Worm (Caenorhabditis elegans) whole organism, L1 larva: ENCODE measurements around the gene jmjd-1.2.

Source experiments
- C04F5.9 ChIP-seq: sonication (generic microtip); optimal IDR thresholded peaks from 2 replicates; lab custom pipeline; 2016; ENCODE audit warnings: missing genetic modification characterization, missing compliant biosample characterization
- C34B4.2 ChIP-seq: sonication (generic microtip); optimal IDR thresholded peaks from 2 replicates; lab custom pipeline; 2017; ENCODE audit warnings: mild to moderate bottlenecking, missing genetic modification characterization, missing compliant biosample characterization
- aha-1 ChIP-seq: fragments of 150-350 bp; optimal IDR thresholded peaks from 2 replicates; lab custom pipeline; 2014; ENCODE audit warnings: missing biosample characterization, missing genetic modification characterization
- aly-2 ChIP-seq: fragments of 150-350 bp; optimal IDR thresholded peaks from 2 replicates; lab custom pipeline; 2014; ENCODE audit warnings: missing biosample characterization, missing genetic modification characterization
- ceh-63 ChIP-seq: fragments of 200-800 bp; sonication (Bioruptor generic); optimal IDR thresholded peaks from 2 replicates; lab custom pipeline; 2018; ENCODE audit warnings: mild to moderate bottlenecking, missing genetic modification characterization, missing compliant biosample characterization
- ceh-8 ChIP-seq: fragments of 200-800 bp; sonication (Bioruptor generic); optimal IDR thresholded peaks from 2 replicates; lab custom pipeline; 2018; ENCODE audit warnings: mild to moderate bottlenecking, missing genetic modification characterization, moderate library complexity, missing compliant biosample characterization
- ceh-90 ChIP-seq: sonication (generic microtip); optimal IDR thresholded peaks from 2 replicates; lab custom pipeline; 2016; ENCODE audit warnings: missing genetic modification characterization, missing compliant biosample characterization
- ces-1 ChIP-seq: fragments of 150-350 bp; optimal IDR thresholded peaks from 2 replicates; lab custom pipeline; 2014; ENCODE audit warnings: missing biosample characterization, missing genetic modification reagents, missing genetic modification characterization
- dsc-1 ChIP-seq: sonication (generic microtip); optimal IDR thresholded peaks from 2 replicates; lab custom pipeline; 2016; ENCODE audit warnings: mild to moderate bottlenecking, missing genetic modification characterization, missing compliant biosample characterization
- efl-1 ChIP-seq, 4 experiments: fragments of 150-350 bp; optimal IDR thresholded peaks in 3 of 4; peaks in 1 of 4; 1 replicate in 1 of 4; 2 replicates in 3 of 4; lab custom pipeline; 2014; ENCODE audit warnings: missing biosample characterization in 2 of 4, missing genetic modification characterization in 2 of 4, missing genetic modification reagents in 2 of 4
- efl-3 ChIP-seq: fragments of 200-800 bp; sonication (Bioruptor generic); optimal IDR thresholded peaks from 2 replicates; lab custom pipeline; 2018; ENCODE audit warnings: mild to moderate bottlenecking, missing genetic modification characterization, missing compliant biosample characterization
- egl-13 ChIP-seq: sonication (generic microtip); optimal IDR thresholded peaks from 2 replicates; lab custom pipeline; 2016; ENCODE audit warnings: missing genotype, missing genetic modification reagents, missing genetic modification characterization, missing compliant biosample characterization
- egl-27 ChIP-seq, 2 experiments: fragments of 150-350 bp in 1 of 2; sonication (generic microtip); optimal IDR thresholded peaks; 3 replicates each; lab custom pipeline; 2017 to 2018; ENCODE audit warnings: missing biosample characterization in 2 of 2, missing genetic modification characterization in 2 of 2, missing genetic modification reagents in 2 of 2
- elt-2 ChIP-seq: sonication (generic microtip); optimal IDR thresholded peaks from 2 replicates; lab custom pipeline; 2016; ENCODE audit warnings: missing genetic modification characterization, mild to moderate bottlenecking, inconsistent platforms, missing compliant biosample characterization, missing genetic modification reagents
- ets-5 ChIP-seq: fragments of 200-800 bp; sonication (Bioruptor generic); IDR thresholded peaks from 2 replicates; pipeline ENCODE4 v1.3.6; 2022; ENCODE audit warnings: missing genetic modification characterization, missing compliant biosample characterization
- fkh-10 ChIP-seq: sonication (generic microtip); optimal IDR thresholded peaks from 2 replicates; lab custom pipeline; 2017; ENCODE audit warnings: missing biosample characterization, missing genetic modification reagents, missing genetic modification characterization
- fkh-8 ChIP-seq: sonication (generic microtip); optimal IDR thresholded peaks from 2 replicates; lab custom pipeline; 2016; ENCODE audit warnings: mild to moderate bottlenecking, missing genetic modification characterization, missing compliant biosample characterization
- irx-1 ChIP-seq: sonication (generic microtip); optimal IDR thresholded peaks from 2 replicates; lab custom pipeline; 2016; ENCODE audit warnings: missing genetic modification characterization, missing compliant biosample characterization
- jun-1 ChIP-seq: fragments of 150-350 bp; optimal IDR thresholded peaks from 2 replicates; lab custom pipeline; 2014; ENCODE audit warnings: missing biosample characterization, missing genetic modification reagents, missing genetic modification characterization
- mep-1 ChIP-seq: fragments of 150-350 bp; optimal IDR thresholded peaks from 2 replicates; lab custom pipeline; 2014; ENCODE audit warnings: missing biosample characterization, missing genetic modification characterization
- nhr-237 ChIP-seq: fragments of 150-350 bp; optimal IDR thresholded peaks from 2 replicates; lab custom pipeline; 2014; ENCODE audit warnings: missing biosample characterization, missing genetic modification characterization
- nhr-47 ChIP-seq: sonication (generic microtip); optimal IDR thresholded peaks from 2 replicates; lab custom pipeline; 2016; ENCODE audit warnings: mild to moderate bottlenecking, missing genetic modification characterization, moderate library complexity, missing compliant biosample characterization
- nhr-71 ChIP-seq: sonication (generic microtip); optimal IDR thresholded peaks from 2 replicates; lab custom pipeline; 2016; ENCODE audit warnings: mild to moderate bottlenecking, missing genetic modification characterization, moderate library complexity, missing compliant biosample characterization
- nhr-76 ChIP-seq: sonication (generic microtip); optimal IDR thresholded peaks from 2 replicates; lab custom pipeline; 2017; ENCODE audit warnings: missing biosample characterization, missing genetic modification characterization
- pag-3 ChIP-seq: sonication (generic microtip); optimal IDR thresholded peaks from 2 replicates; lab custom pipeline; 2017; ENCODE audit warnings: missing genetic modification characterization, mild to moderate bottlenecking, missing compliant biosample characterization, antibody characterized with exemption, borderline replicate concordance; ENCODE audit not compliant: insufficient read depth
- pax-3 ChIP-seq: fragments of 200-800 bp; sonication (Bioruptor generic); optimal IDR thresholded peaks from 2 replicates; lab custom pipeline; 2018; ENCODE audit warnings: mild to moderate bottlenecking, missing genetic modification characterization, moderate library complexity, missing compliant biosample characterization
- skn-1 ChIP-seq: fragments of 150-350 bp; optimal IDR thresholded peaks from 2 replicates; lab custom pipeline; 2014; ENCODE audit warnings: missing biosample characterization, missing genetic modification characterization
- snu-23 ChIP-seq: sonication (generic microtip); optimal IDR thresholded peaks from 2 replicates; lab custom pipeline; 2016; ENCODE audit warnings: missing genetic modification characterization, missing compliant biosample characterization
- sox-4 ChIP-seq: sonication (generic microtip); optimal IDR thresholded peaks from 2 replicates; lab custom pipeline; 2016; ENCODE audit warnings: missing genetic modification characterization, missing compliant biosample characterization
- unc-130 ChIP-seq: fragments of 150-350 bp; optimal IDR thresholded peaks from 2 replicates; lab custom pipeline; 2017; ENCODE audit warnings: missing biosample characterization, missing genetic modification characterization, inconsistent platforms
- unc-86 ChIP-seq: sonication (generic microtip); optimal IDR thresholded peaks from 2 replicates; lab custom pipeline; 2016; ENCODE audit warnings: missing genetic modification characterization, missing compliant biosample characterization
- vab-15 ChIP-seq: sonication (generic microtip); optimal IDR thresholded peaks from 2 replicates; lab custom pipeline; 2017; ENCODE audit warnings: missing genotype, mild to moderate bottlenecking, missing genetic modification characterization, missing compliant biosample characterization
- ztf-4 ChIP-seq: fragments of 150-350 bp; optimal IDR thresholded peaks from 2 replicates; lab custom pipeline; 2014; ENCODE audit warnings: missing biosample characterization, missing genetic modification characterization

jmjd-1.2 gene

ce11 chrIV:4611740-4612139 is 49.1 kb upstream of the jmjd-1.2 start (continued):
- no peak for TF ChIP-seq aha-1 (tag; lab: Kevin White, UChicago)
- no peak for TF ChIP-seq nhr-237
- TF ChIP-seq ztf-4: no peak
- no peak for TF ChIP-seq fkh-10 (GFP tag; lab: Kevin White, UChicago)
- no peak for TF ChIP-seq snu-23
- TF ChIP-seq pax-3: peak; percentile 61
- no peak for TF ChIP-seq C04F5.9 (tag; lab: Kevin White, UChicago)
- no peak for TF ChIP-seq ces-1
- no peak for TF ChIP-seq ceh-8 (GFP tag; lab: Kevin White, UChicago)
- no peak for TF ChIP-seq sox-4 (tag; lab: Kevin White, UChicago)

ce11 chrIV:4612597-4612996 is 48.2 kb upstream of the jmjd-1.2 start:
- TF ChIP-seq ceh-90 (tag; lab: Kevin White, UChicago) (no peak), ceh-63 (GFP tag; lab: Kevin White, UChicago) (no peak), jun-1 (tag; lab: Kevin White, UChicago) (no peak), pag-3 (no peak), vab-15 (tag; lab: Kevin White, UChicago) (no peak)
- TF ChIP-seq, all 84 proteins: peak for 0

DNA sequence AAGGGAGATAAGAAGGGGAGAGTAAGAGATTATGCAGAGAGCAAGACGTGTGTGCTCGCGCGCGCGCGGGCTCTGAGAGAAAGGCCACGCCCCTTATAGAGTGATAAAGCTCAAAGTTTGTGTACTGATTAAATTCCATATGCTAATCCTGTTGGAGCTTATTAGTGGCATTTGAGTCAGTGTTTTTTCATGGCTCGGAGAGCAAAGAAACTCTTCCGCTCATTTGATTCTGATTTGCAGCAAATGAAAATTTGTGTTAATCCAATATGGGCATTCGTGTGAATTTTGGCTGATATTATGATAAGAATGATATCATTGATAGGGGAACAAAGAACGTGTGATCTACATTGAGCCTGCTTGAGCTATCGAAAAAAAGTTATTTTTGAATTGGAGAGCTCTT is 47.3 kb upstream of the jmjd-1.2 start:
- no peak for TF ChIP-seq mep-1
- TF ChIP-seq sox-4 (tag; lab: Kevin White, UChicago): peak; percentile 32
- peak; percentile 96 for TF ChIP-seq dsc-1 (tag; lab: Kevin White, UChicago)
- TF ChIP-seq pax-3: peak; percentile 64
- TF ChIP-seq nhr-47 (tag; lab: Kevin White, UChicago): peak; percentile 72
- peak; percentile 11 for TF ChIP-seq fkh-10 (GFP tag; lab: Kevin White, UChicago)
- no peak for TF ChIP-seq aly-2 (tag; lab: Kevin White, UChicago)
- peak; percentile 17 for TF ChIP-seq jun-1 (tag; lab: Kevin White, UChicago)
- peak; percentile 66 for TF ChIP-seq egl-13 (tag; lab: Kevin White, UChicago)
- TF ChIP-seq fkh-8: peak; percentile 86
- peak; percentile 59 for TF ChIP-seq nhr-71
- TF ChIP-seq nhr-76: no peak
- TF ChIP-seq snu-23: no peak

DNA sequence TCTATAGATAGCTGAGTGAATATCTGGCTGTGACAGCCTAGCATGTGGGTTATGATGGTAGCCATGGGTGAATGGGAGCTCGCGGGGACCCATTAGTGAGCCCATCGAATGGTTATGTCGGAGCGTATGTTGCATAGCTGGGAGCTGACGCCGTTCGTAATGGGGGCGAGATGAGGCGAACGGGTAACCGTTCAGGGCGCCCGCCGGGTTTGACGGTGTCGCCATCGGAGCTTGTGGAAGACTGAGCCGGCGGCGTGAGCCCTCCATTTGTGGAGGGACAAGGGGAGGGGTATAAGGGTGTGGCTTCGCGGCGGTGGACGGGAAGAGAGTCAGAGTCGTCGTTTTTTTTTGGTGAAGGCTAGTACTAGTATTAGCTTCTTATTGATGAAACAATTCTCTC is 36.9 kb upstream of the jmjd-1.2 start:
- no peak for TF ChIP-seq egl-27 (tag; optimal IDR thresholded peaks at IDR 0.05; lab: Kevin White, UChicago)
- no peak for TF ChIP-seq skn-1
- TF ChIP-seq efl-1 (optimal IDR thresholded peaks at IDR 0.05; lab: Kevin White, UChicago): no peak
- TF ChIP-seq efl-1 (GFP tag; optimal IDR thresholded peaks at IDR 0.05 in 1 of 2; lab: Kevin White, UChicago): peak in 1 of 2 experiments; percentile 41
- no peak for TF ChIP-seq irx-1 (tag; lab: Kevin White, UChicago)
- TF ChIP-seq, all 84 proteins: peak for 1

DNA sequence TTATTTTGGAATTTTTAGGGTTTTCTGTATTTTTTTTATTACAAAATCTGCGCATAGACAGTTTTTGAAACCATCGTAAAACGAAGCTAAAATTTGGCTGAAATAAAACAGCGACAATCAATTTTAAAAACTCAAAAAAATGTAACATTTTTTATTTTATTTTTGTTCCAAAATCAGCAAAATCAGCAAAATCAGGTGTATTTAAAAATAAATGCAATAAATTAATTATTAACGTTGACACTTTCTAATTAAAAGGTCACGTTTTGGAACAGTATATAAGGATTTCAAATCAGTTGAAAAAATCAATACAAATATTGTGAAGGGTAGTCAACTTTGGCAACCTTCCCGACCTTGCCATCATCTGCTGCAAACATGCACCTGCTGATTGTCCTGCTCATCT is 27.4 kb upstream of the jmjd-1.2 start, which contains the start of gene R105.1:
Gene R105.1 (plus strand): TSS at position 301 of the 400 bp plus-strand sequence.
- TF ChIP-seq nhr-47 (tag; lab: Kevin White, UChicago): no peak
- TF ChIP-seq dsc-1 (tag; lab: Kevin White, UChicago): no peak
- TF ChIP-seq efl-1 (optimal IDR thresholded peaks at IDR 0.05; lab: Kevin White, UChicago): no peak
- no peak for TF ChIP-seq efl-1 (GFP tag; optimal IDR thresholded peaks at IDR 0.05 in 1 of 2; lab: Kevin White, UChicago)
- TF ChIP-seq unc-130: no peak
- no peak for TF ChIP-seq efl-3 (GFP tag; lab: Kevin White, UChicago)
- no peak for TF ChIP-seq ets-5 (GFP tag; lab: Robert Waterston, UW)
- TF ChIP-seq elt-2 (tag; lab: Kevin White, UChicago): no peak
- no peak for TF ChIP-seq C34B4.2 (tag; lab: Kevin White, UChicago)

- no peak for TF ChIP-seq unc-86
- TF ChIP-seq, all 84 proteins: peak for 0
Measured at ce11 chrIV:4636001-4636400, 24.8 kb upstream of the jmjd-1.2 start, which contains the start of gene R105.5. R105.5 (plus strand) TSS chrIV:4636301.
